Worm (Caenorhabditis elegans) whole organism, young adult: ENCODE measurements around the gene dct-7.

Experiments
- F49E8.2 ChIP-seq: sonication (generic microtip); optimal IDR thresholded peaks from 3 replicates; lab custom pipeline; 2017; ENCODE audit warnings: missing genetic modification characterization, mild to moderate bottlenecking, missing compliant biosample characterization, antibody characterized with exemption, moderate library complexity; ENCODE audit not compliant: insufficient read depth
- T26A5.8 ChIP-seq: sonication (generic microtip); optimal IDR thresholded peaks from 2 replicates; lab custom pipeline; 2016; ENCODE audit warnings: missing genetic modification characterization, missing compliant biosample characterization
- ama-1 ChIP-seq, 3 experiments: fragments of 150-350 bp in 1 of 3; sonication (generic microtip) in 2 of 3; optimal IDR thresholded peaks; 2 replicates each; lab custom pipeline; 2014 to 2018; ENCODE audit warnings: missing biosample characterization in 2 of 3, missing genetic modification characterization in 2 of 3, missing genetic modification reagents in 2 of 3
- ceh-79 ChIP-seq: sonication (generic microtip); optimal IDR thresholded peaks from 2 replicates; lab custom pipeline; 2017; ENCODE audit warnings: mild to moderate bottlenecking, missing genetic modification characterization, missing compliant biosample characterization
- egl-18 ChIP-seq: fragments of 200-800 bp; sonication (Bioruptor generic); IDR thresholded peaks from 2 replicates; pipeline ENCODE4 v1.3.6; 2022; ENCODE audit warnings: missing genetic modification reagents, missing genetic modification characterization, missing compliant biosample characterization
- ets-4 ChIP-seq: fragments of 200-800 bp; sonication (Bioruptor generic); optimal IDR thresholded peaks from 2 replicates; lab custom pipeline; 2018; ENCODE audit warnings: mild to moderate bottlenecking, missing genetic modification characterization, missing compliant biosample characterization
- lin-40 ChIP-seq: sonication (generic microtip); optimal IDR thresholded peaks from 2 replicates; lab custom pipeline; 2016; ENCODE audit warnings: missing genetic modification characterization, mild to moderate bottlenecking, missing compliant biosample characterization, missing genotype, missing genetic modification reagents
- nhr-179 ChIP-seq: sonication (generic microtip); optimal IDR thresholded peaks from 2 replicates; lab custom pipeline; 2016; ENCODE audit warnings: mild to moderate bottlenecking, missing genetic modification characterization, missing compliant biosample characterization
- rec-8 ChIP-seq, 2 experiments: sonication (generic microtip); optimal IDR thresholded peaks; 2 replicates each; lab custom pipeline; 2016; ENCODE audit warnings: mild to moderate bottlenecking in 2 of 2, missing genetic modification characterization in 2 of 2, missing genetic modification reagents in 2 of 2, missing genotype in 2 of 2, missing biosample characterization in 1 of 2, missing compliant biosample characterization in 1 of 2, moderate library complexity in 1 of 2
- sdz-38 ChIP-seq: sonication (generic microtip); optimal IDR thresholded peaks from 2 replicates; lab custom pipeline; 2016; ENCODE audit warnings: missing genotype, missing genetic modification characterization, missing compliant biosample characterization
- ztf-22 ChIP-seq: fragments of 200-800 bp; sonication (Bioruptor generic); optimal IDR thresholded peaks from 2 replicates; lab custom pipeline; 2018; ENCODE audit warnings: mild to moderate bottlenecking, missing genetic modification characterization, moderate library complexity, missing compliant biosample characterization

ce11 chrIV:4307227-4307946 lies 17.0 kb upstream of the dct-7 start, which contains the start of gene set-9:
- TF ChIP-seq F49E8.2: peak; percentile 60
- TF ChIP-seq ets-4 (GFP tag; lab: Kevin White, UChicago): no peak
- no peak for TF ChIP-seq lin-40 (tag; lab: Kevin White, UChicago)
- TF ChIP-seq T26A5.8 (tag; lab: Kevin White, UChicago): no peak
- TF ChIP-seq ama-1 (optimal IDR thresholded peaks at IDR 0.05; lab: Kevin White, UChicago): no peak
- no peak for TF ChIP-seq ama-1 (GFP tag; optimal IDR thresholded peaks at IDR 0.05; lab: Kevin White, UChicago)
- TF ChIP-seq ceh-79 (tag; lab: Kevin White, UChicago): no peak
- TF ChIP-seq egl-18: no peak
- TF ChIP-seq sdz-38 (tag; lab: Kevin White, UChicago): no peak
- TF ChIP-seq nhr-179 (tag; lab: Kevin White, UChicago): no peak
- no peak for TF ChIP-seq rec-8 (tag; optimal IDR thresholded peaks at IDR 0.05; lab: Kevin White, UChicago)
- no peak for TF ChIP-seq ztf-22
